Fruit fly (Drosophila melanogaster) whole organism, prepupa: ENCODE results near the gene CG13053.
A peak's percentile ranks its signal among the peaks of the same experiment; 100 is the strongest.

ENCODE experiments used
- Blimp-1 ChIP-seq: fragments of 200-800 bp; sonication (Bioruptor generic); optimal IDR thresholded peaks from 3 replicates; lab custom pipeline; 2017; ENCODE audit warnings: missing biosample characterization, missing genetic modification characterization, mild to moderate bottlenecking, moderate library complexity, missing genetic modification reagents
- CG10631 ChIP-seq: fragments of 200-800 bp; sonication (Bioruptor generic); optimal IDR thresholded peaks from 2 replicates; lab custom pipeline; 2016; ENCODE audit warnings: missing biosample characterization, missing genetic modification characterization
- CG10669 ChIP-seq: fragments of 200-800 bp; sonication (Bioruptor generic); optimal IDR thresholded peaks from 3 replicates; lab custom pipeline; 2018; ENCODE audit warnings: missing biosample characterization, mild to moderate bottlenecking, missing genetic modification characterization, moderate library complexity
- CG11762 ChIP-seq: fragments of 200-800 bp; sonication (Bioruptor generic); optimal IDR thresholded peaks from 3 replicates; lab custom pipeline; 2016; ENCODE audit warnings: missing biosample characterization, missing genetic modification characterization; ENCODE audit not compliant: insufficient read depth
- CG16779 ChIP-seq: fragments of 200-800 bp; sonication (Bioruptor generic); optimal IDR thresholded peaks from 3 replicates; lab custom pipeline; 2017; ENCODE audit warnings: missing biosample characterization, mild to moderate bottlenecking, missing genetic modification characterization
- CG31627 ChIP-seq: fragments of 200-800 bp; sonication (Bioruptor generic); optimal IDR thresholded peaks from 3 replicates; lab custom pipeline; 2016; ENCODE audit warnings: missing biosample characterization, missing genetic modification characterization
- CG32006 ChIP-seq: fragments of 200-800 bp; sonication (Bioruptor generic); optimal IDR thresholded peaks from 3 replicates; lab custom pipeline; 2017; ENCODE audit warnings: missing biosample characterization, mild to moderate bottlenecking, missing genetic modification characterization
- CG34406 ChIP-seq: fragments of 200-800 bp; sonication (Bioruptor generic); optimal IDR thresholded peaks from 3 replicates; lab custom pipeline; 2016; ENCODE audit warnings: missing biosample characterization, missing genetic modification characterization
- CG6163 ChIP-seq: fragments of 200-800 bp; sonication (Bioruptor generic); IDR thresholded peaks from 3 replicates; pipeline ENCODE4 v1.3.6; 2022; ENCODE audit warnings: missing biosample characterization, missing genetic modification characterization
- CG6276 ChIP-seq: fragments of 200-800 bp; sonication (Bioruptor generic); optimal IDR thresholded peaks from 2 replicates; lab custom pipeline; 2017; ENCODE audit warnings: missing biosample characterization, mild to moderate bottlenecking, missing genetic modification characterization
- CG6792 ChIP-seq: fragments of 200-800 bp; sonication (Bioruptor generic); optimal IDR thresholded peaks from 3 replicates; lab custom pipeline; 2016; ENCODE audit warnings: missing biosample characterization, missing genetic modification characterization
- CG6808 ChIP-seq: fragments of 200-800 bp; sonication (Bioruptor generic); optimal IDR thresholded peaks from 3 replicates; lab custom pipeline; 2017; ENCODE audit warnings: missing biosample characterization, missing genetic modification characterization, mild to moderate bottlenecking, moderate library complexity, missing genetic modification reagents
- CG6854 ChIP-seq: fragments of 200-800 bp; sonication (Bioruptor generic); optimal IDR thresholded peaks from 2 replicates; lab custom pipeline; 2017; ENCODE audit warnings: missing biosample characterization, mild to moderate bottlenecking, missing genetic modification characterization
- CG7368 ChIP-seq: fragments of 200-800 bp; sonication (Bioruptor generic); optimal IDR thresholded peaks from 3 replicates; lab custom pipeline; 2016; ENCODE audit warnings: missing biosample characterization, missing genetic modification characterization
- CG8119 ChIP-seq: fragments of 200-800 bp; sonication (Bioruptor generic); IDR thresholded peaks from 3 replicates; pipeline ENCODE4 v1.3.6; 2022; ENCODE audit warnings: missing biosample characterization, missing genetic modification characterization
- CG8319 ChIP-seq: fragments of 200-800 bp; sonication (Bioruptor generic); optimal IDR thresholded peaks from 3 replicates; lab custom pipeline; 2016; ENCODE audit warnings: missing biosample characterization, missing genetic modification characterization
- CG8632 ChIP-seq: fragments of 200-800 bp; sonication (Bioruptor generic); optimal IDR thresholded peaks from 3 replicates; lab custom pipeline; 2016; ENCODE audit warnings: missing biosample characterization, missing genetic modification characterization
- CG9139 ChIP-seq: fragments of 200-800 bp; sonication (Bioruptor generic); optimal IDR thresholded peaks from 3 replicates; lab custom pipeline; 2017; ENCODE audit warnings: missing biosample characterization, mild to moderate bottlenecking, missing genetic modification characterization
- Eip75B ChIP-seq: fragments of 200-800 bp; sonication (Bioruptor generic); optimal IDR thresholded peaks from 3 replicates; lab custom pipeline; 2016; ENCODE audit warnings: missing biosample characterization, missing genetic modification characterization
- Eip78C ChIP-seq: fragments of 200-800 bp; sonication (Bioruptor generic); peaks from one replicate; lab custom pipeline; 2016; ENCODE audit warnings: missing biosample characterization, missing genetic modification characterization
- Eip93F ChIP-seq: fragments of 200-800 bp; sonication (Bioruptor generic); optimal IDR thresholded peaks from 2 replicates; lab custom pipeline; 2016; ENCODE audit warnings: missing biosample characterization, mild to moderate bottlenecking, missing genetic modification characterization
- Ets96B ChIP-seq: fragments of 200-800 bp; optimal IDR thresholded peaks from 2 replicates; lab custom pipeline; 2019; ENCODE audit warnings: missing biosample characterization, mild to moderate bottlenecking, missing genetic modification characterization, moderate library complexity
- Gug ChIP-seq: fragments of 200-800 bp; sonication (Bioruptor generic); IDR thresholded peaks from 2 replicates; pipeline ENCODE4 v1.3.6; 2022; ENCODE audit warnings: missing biosample characterization, missing genetic modification characterization
- Hr38 ChIP-seq: sonication (Bioruptor generic); optimal IDR thresholded peaks from 2 replicates; lab custom pipeline; 2016; ENCODE audit warnings: missing biosample characterization, missing genetic modification characterization
- Hr39 ChIP-seq: fragments of 200-800 bp; sonication (Bioruptor generic); optimal IDR thresholded peaks from 2 replicates; lab custom pipeline; 2016; ENCODE audit warnings: missing biosample characterization, missing genetic modification characterization
- Hr4 ChIP-seq: fragments of 200-800 bp; sonication (Bioruptor generic); optimal IDR thresholded peaks from 3 replicates; lab custom pipeline; 2016; ENCODE audit warnings: missing biosample characterization, missing genetic modification characterization
- Met ChIP-seq: fragments of 200-800 bp; sonication (Bioruptor generic); optimal IDR thresholded peaks from 3 replicates; lab custom pipeline; 2016; ENCODE audit warnings: missing biosample characterization, missing genetic modification characterization
- Smox ChIP-seq: fragments of 200-800 bp; sonication (Bioruptor generic); optimal IDR thresholded peaks from 3 replicates; lab custom pipeline; 2016; ENCODE audit warnings: missing biosample characterization, missing genetic modification characterization
- Sox102F ChIP-seq: fragments of 200-800 bp; sonication (Bioruptor generic); optimal IDR thresholded peaks from 2 replicates; lab custom pipeline; 2016; ENCODE audit warnings: missing biosample characterization, mild to moderate bottlenecking, missing genetic modification characterization
- Sox14 ChIP-seq: fragments of 200-800 bp; sonication (Bioruptor generic); optimal IDR thresholded peaks from 3 replicates; lab custom pipeline; 2016; ENCODE audit warnings: missing biosample characterization, missing genetic modification characterization
- Sox15 ChIP-seq: fragments of 200-800 bp; sonication (Bioruptor generic); optimal IDR thresholded peaks from 3 replicates; lab custom pipeline; 2016; ENCODE audit warnings: missing biosample characterization, missing genetic modification characterization
- acj6 ChIP-seq: fragments of 200-800 bp; sonication (Bioruptor generic); optimal IDR thresholded peaks from 3 replicates; lab custom pipeline; 2016; ENCODE audit warnings: missing biosample characterization, missing genetic modification characterization
- cyc ChIP-seq: fragments of 200-800 bp; sonication (Bioruptor generic); optimal IDR thresholded peaks from 3 replicates; lab custom pipeline; 2016; ENCODE audit warnings: missing biosample characterization, missing genetic modification characterization
- dac ChIP-seq: fragments of 200-800 bp; sonication (Bioruptor generic); optimal IDR thresholded peaks from 2 replicates; lab custom pipeline; 2017; ENCODE audit warnings: missing biosample characterization, mild to moderate bottlenecking, missing genetic modification characterization
- dsx ChIP-seq: fragments of 200-800 bp; optimal IDR thresholded peaks from 3 replicates; lab custom pipeline; 2019; ENCODE audit warnings: missing biosample characterization, mild to moderate bottlenecking, missing genetic modification characterization, moderate library complexity; ENCODE audit not compliant: poor library complexity, severe bottlenecking
- esn ChIP-seq: fragments of 200-800 bp; sonication (Bioruptor generic); optimal IDR thresholded peaks from 2 replicates; lab custom pipeline; 2016; ENCODE audit warnings: missing biosample characterization, mild to moderate bottlenecking, missing genetic modification characterization, moderate library complexity
- fd59A ChIP-seq: fragments of 200-800 bp; sonication (Bioruptor generic); optimal IDR thresholded peaks from 2 replicates; lab custom pipeline; 2017; ENCODE audit warnings: missing biosample characterization, mild to moderate bottlenecking, missing genetic modification characterization, missing genetic modification reagents
- fkh ChIP-seq: fragments of 200-800 bp; sonication (Bioruptor generic); optimal IDR thresholded peaks from 3 replicates; lab custom pipeline; 2017; ENCODE audit warnings: missing biosample characterization, mild to moderate bottlenecking, missing genetic modification characterization, moderate library complexity
- lz ChIP-seq: fragments of 200-800 bp; sonication (Bioruptor generic); optimal IDR thresholded peaks from 3 replicates; lab custom pipeline; 2016; ENCODE audit warnings: missing biosample characterization, missing genetic modification characterization
- net ChIP-seq: fragments of 200-800 bp; sonication (Bioruptor generic); optimal IDR thresholded peaks from 3 replicates; lab custom pipeline; 2016; ENCODE audit warnings: missing biosample characterization, missing genetic modification characterization
- salr ChIP-seq, 2 experiments: fragments of 200-800 bp; sonication (Bioruptor generic); optimal IDR thresholded peaks; 3 replicates each; lab custom pipeline; 2016 to 2018; ENCODE audit warnings: missing biosample characterization in 2 of 2, missing genetic modification characterization in 2 of 2, mild to moderate bottlenecking in 1 of 2
- ss ChIP-seq, 2 experiments: fragments of 200-800 bp; sonication (Bioruptor generic); optimal IDR thresholded peaks; 2 replicates in 1 of 2; 3 replicates in 1 of 2; lab custom pipeline; 2017 to 2018; ENCODE audit warnings: mild to moderate bottlenecking in 2 of 2, missing biosample characterization in 2 of 2, missing genetic modification characterization in 2 of 2, moderate library complexity in 1 of 2
- svp ChIP-seq: fragments of 200-800 bp; sonication (Bioruptor generic); peaks from one replicate; lab custom pipeline; 2016; ENCODE audit warnings: missing biosample characterization, missing genetic modification characterization
- topi ChIP-seq: fragments of 200-800 bp; sonication (Bioruptor generic); optimal IDR thresholded peaks from 3 replicates; lab custom pipeline; 2016; ENCODE audit warnings: missing biosample characterization, missing genetic modification characterization
- vri ChIP-seq: fragments of 200-800 bp; sonication (Bioruptor generic); optimal IDR thresholded peaks from 3 replicates; lab custom pipeline; 2016; ENCODE audit warnings: missing biosample characterization, mild to moderate bottlenecking, missing genetic modification characterization

Gene CG13053

DNA sequence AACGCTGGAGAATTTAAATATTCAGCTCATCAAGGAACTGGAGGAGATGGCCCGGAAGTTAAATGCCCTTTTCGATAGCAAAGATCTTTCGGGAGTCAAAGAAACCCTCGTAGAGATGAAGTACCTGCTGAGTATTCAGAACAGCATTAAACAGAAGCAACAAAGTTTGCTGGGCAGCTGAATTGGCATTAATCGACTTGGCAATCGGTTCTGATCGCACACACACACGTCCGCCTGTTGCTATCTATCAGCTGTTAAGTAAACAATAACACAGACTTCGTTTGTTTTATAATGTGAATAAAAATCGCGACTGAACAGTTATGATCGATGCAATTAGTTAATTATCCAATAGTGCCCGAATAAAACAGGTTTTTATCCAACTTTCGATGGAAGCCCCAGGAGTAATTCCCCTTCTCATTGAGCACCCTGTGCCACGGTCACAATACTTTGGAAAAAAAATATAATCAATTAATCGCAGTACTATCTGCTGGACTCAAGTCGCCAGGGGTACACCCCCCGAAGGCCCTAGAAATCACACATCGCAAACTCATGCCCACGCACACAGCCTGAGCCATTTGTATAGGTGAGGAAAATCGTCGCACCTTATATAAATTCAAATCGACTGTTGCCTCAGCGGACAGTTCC, 25.6 kb downstream of the CG13053 start (continued):
- TF ChIP-seq CG16779 (tag; lab: Kevin White, UChicago) (no peak), fd59A (GFP tag; lab: Kevin White, UChicago) (no peak), Gug (GFP tag; lab: Robert Waterston, UW) (no peak), ss (GFP tag; optimal IDR thresholded peaks at IDR 0.05; lab: Kevin White, UChicago) (no peak), dsx (GFP tag; lab: Kevin White, UChicago) (peak; percentile 56), Eip78C (GFP tag; lab: Kevin White, UChicago) (peak; percentile 67), CG6808 (peak; percentile 0), CG8632 (GFP tag; lab: Kevin White, UChicago) (no peak), svp (GFP tag; lab: Kevin White, UChicago) (peak; percentile 86), Sox102F (no peak), Sox15 (GFP tag; lab: Kevin White, UChicago) (no peak), Blimp-1 (no peak), CG9139 (GFP tag; lab: Kevin White, UChicago) (no peak), dac (GFP tag; lab: Kevin White, UChicago) (no peak), CG8319 (no peak)

DNA sequence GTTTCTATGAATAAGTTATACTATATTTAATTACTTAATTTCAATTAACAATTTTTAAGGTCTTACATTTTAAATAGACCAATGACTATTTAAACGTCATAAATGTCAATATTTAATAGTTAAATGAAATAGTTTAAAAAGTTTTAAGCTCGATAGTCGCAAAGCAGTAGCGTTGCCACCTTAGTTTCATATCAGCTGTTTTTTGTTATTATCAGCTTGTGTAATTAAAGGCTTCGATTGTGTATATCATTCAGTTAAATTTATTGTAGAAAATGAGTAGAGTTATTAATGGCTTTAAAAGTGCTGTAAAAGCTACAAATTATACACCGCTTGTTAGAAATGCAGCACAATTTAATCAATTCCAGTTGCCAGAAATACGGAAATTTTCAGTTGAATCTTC, 26.6 kb downstream of the CG13053 start, which contains the start of gene Hsc20:
TSS of gene Hsc20 (plus strand) at position 204 of the 400 bp plus-strand sequence.
- no peak for TF ChIP-seq CG8319
- TF ChIP-seq CG32006 = no peak
- peak; percentile 57 for TF ChIP-seq fkh (GFP tag; lab: Kevin White, UChicago)
- TF ChIP-seq CG31627 = no peak
- peak; percentile 14 for TF ChIP-seq Eip78C (GFP tag; lab: Kevin White, UChicago)
- TF ChIP-seq, all 60 proteins: peak for 2

DNA sequence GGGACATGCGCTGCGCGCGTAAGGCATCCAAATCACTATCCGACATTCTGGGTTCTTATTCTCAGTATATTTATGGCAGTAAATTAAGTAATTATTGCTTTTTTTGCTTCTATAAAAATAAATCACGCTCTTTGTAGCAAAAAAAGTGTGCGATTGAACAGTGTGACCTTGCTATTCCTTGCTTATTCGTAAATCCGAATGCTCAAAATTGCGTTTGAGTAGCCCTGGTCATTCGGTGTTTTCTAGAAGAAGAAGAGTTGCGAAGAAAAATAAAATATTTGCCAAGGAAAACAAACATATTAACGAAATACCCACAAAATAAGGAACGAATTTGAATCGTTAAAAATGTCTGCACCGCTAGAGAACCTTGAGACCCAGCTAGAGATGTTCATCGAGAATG, 27.7 kb downstream of the CG13053 start, which contains the start of the genes PDCD-5 and MED10:
TSS of gene PDCD-5 (minus strand) at position 182 of the 400 bp plus-strand sequence.
TSS of gene MED10 (plus strand) at position 228 of the 400 bp plus-strand sequence.
- TF ChIP-seq CG16779 (tag; lab: Kevin White, UChicago) = no peak
- no peak for TF ChIP-seq CG6276 (GFP tag; lab: Kevin White, UChicago)
- peak; percentile 88 for TF ChIP-seq fkh (GFP tag; lab: Kevin White, UChicago)
- peak; percentile 24 for TF ChIP-seq CG6808
- TF ChIP-seq esn (GFP tag; lab: Kevin White, UChicago) = peak; percentile 18
- TF ChIP-seq Eip75B (GFP tag; lab: Kevin White, UChicago) = peak; percentile 7
- TF ChIP-seq Met (GFP tag; lab: Kevin White, UChicago) = no peak
- no peak for TF ChIP-seq Hr39 (GFP tag; lab: Kevin White, UChicago)
- TF ChIP-seq Hr38 = no peak
- peak; percentile 85 for TF ChIP-seq svp (GFP tag; lab: Kevin White, UChicago)
- no peak for TF ChIP-seq CG11762 (GFP tag; lab: Kevin White, UChicago)
- peak; percentile 60 for TF ChIP-seq Eip78C (GFP tag; lab: Kevin White, UChicago)
- peak; percentile 11 for TF ChIP-seq CG10669
- no peak for TF ChIP-seq CG8119 (GFP tag; lab: Robert Waterston, UW)
- no peak for TF ChIP-seq Hr4 (GFP tag; lab: Kevin White, UChicago)
- TF ChIP-seq Ets96B (tag; lab: Kevin White, UChicago) = peak; percentile 17
- TF ChIP-seq dac (GFP tag; lab: Kevin White, UChicago) = no peak
- peak; percentile 77 for TF ChIP-seq Sox14 (GFP tag; lab: Kevin White, UChicago)
- peak; percentile 7 for TF ChIP-seq topi (GFP tag; lab: Kevin White, UChicago)
- no peak for TF ChIP-seq CG10631 (GFP tag; lab: Kevin White, UChicago)
- TF ChIP-seq ss (GFP tag; optimal IDR thresholded peaks at IDR 0.05; lab: Kevin White, UChicago) = peak; percentile 11 to 26
- TF ChIP-seq cyc = no peak
- no peak for TF ChIP-seq CG34406
- no peak for TF ChIP-seq Smox (GFP tag; lab: Kevin White, UChicago)
- TF ChIP-seq acj6 (GFP tag; lab: Kevin White, UChicago) = no peak
- TF ChIP-seq salr (GFP tag; optimal IDR thresholded peaks at IDR 0.05; lab: Kevin White, UChicago) = peak in 1 of 2 experiments; percentile 2
- no peak for TF ChIP-seq CG7368
- TF ChIP-seq Eip93F (GFP tag; lab: Kevin White, UChicago) = no peak
- TF ChIP-seq Blimp-1 = no peak
- TF ChIP-seq CG9139 (GFP tag; lab: Kevin White, UChicago) = no peak
- TF ChIP-seq net (GFP tag; lab: Kevin White, UChicago) = no peak
- no peak for TF ChIP-seq CG6792 (GFP tag; lab: Kevin White, UChicago)
- TF ChIP-seq CG31627 = no peak
- no peak for TF ChIP-seq Sox15 (GFP tag; lab: Kevin White, UChicago)
- TF ChIP-seq CG6163 = no peak
- no peak for TF ChIP-seq CG6854 (GFP tag; lab: Kevin White, UChicago)
- TF ChIP-seq Sox102F = no peak
- no peak for TF ChIP-seq vri (GFP tag; lab: Kevin White, UChicago)
- no peak for TF ChIP-seq lz
